Worm (Caenorhabditis elegans) whole organism, early embryonic: ENCODE data around the gene frpr-8.

Source experiments
- ama-1 ChIP-seq: fragments of 150-350 bp; optimal IDR thresholded peaks from 2 replicates; lab custom pipeline; 2014
- ceh-13 ChIP-seq: fragments of 200-800 bp; sonication (Bioruptor generic); optimal IDR thresholded peaks from 2 replicates; lab custom pipeline; 2018; ENCODE audit warnings: mild to moderate bottlenecking, missing genetic modification characterization, missing compliant biosample characterization
- ets-7 ChIP-seq: sonication (generic microtip); optimal IDR thresholded peaks from 2 replicates; lab custom pipeline; 2016; ENCODE audit warnings: missing genotype, missing genetic modification characterization, missing compliant biosample characterization
- flt-1 ChIP-seq: fragments of 200-800 bp; sonication (Bioruptor generic); IDR thresholded peaks from 2 replicates; pipeline ENCODE4 v1.3.6; 2022; ENCODE audit warnings: missing genetic modification characterization, missing compliant biosample characterization

ce11 chrX:8709424-8709823, 11.8 kb downstream of the frpr-8 start, which contains the start of gene kreg-1:
- no peak for TF ChIP-seq ama-1 (lab: Kevin White, UChicago)
- no peak for TF ChIP-seq flt-1
- TF ChIP-seq ets-7 (tag; lab: Kevin White, UChicago): no peak
- no peak for TF ChIP-seq ceh-13 (GFP tag; lab: Kevin White, UChicago)
